Worm (Caenorhabditis elegans) whole organism, L1 larva: ENCODE measurements around the gene cpg-4.

Source experiments
- aha-1 ChIP-seq: fragments of 150-350 bp; optimal IDR thresholded peaks from 2 replicates; lab custom pipeline; 2014; ENCODE audit warnings: missing biosample characterization, missing genetic modification characterization
- blmp-1 ChIP-seq: fragments of 150-350 bp; optimal IDR thresholded peaks from 2 replicates; lab custom pipeline; 2014; ENCODE audit warnings: missing biosample characterization, missing genetic modification characterization
- efl-1 ChIP-seq, 4 experiments: fragments of 150-350 bp; optimal IDR thresholded peaks in 3 of 4; peaks in 1 of 4; 1 replicate in 1 of 4; 2 replicates in 3 of 4; lab custom pipeline; 2014; ENCODE audit warnings: missing biosample characterization in 2 of 4, missing genetic modification characterization in 2 of 4, missing genetic modification reagents in 2 of 4
- isw-1 ChIP-seq: fragments of 200-800 bp; sonication (Bioruptor generic); IDR thresholded peaks from 2 replicates; pipeline ENCODE4 v1.3.6; 2022; ENCODE audit warnings: missing genetic modification characterization, missing compliant biosample characterization
- lin-15B ChIP-seq: fragments of 150-350 bp; sonication (generic microtip); optimal IDR thresholded peaks from 3 replicates; lab custom pipeline; 2014; ENCODE audit warnings: missing biosample characterization, missing genetic modification characterization
- nhr-237 ChIP-seq: fragments of 150-350 bp; optimal IDR thresholded peaks from 2 replicates; lab custom pipeline; 2014; ENCODE audit warnings: missing biosample characterization, missing genetic modification characterization
- nhr-76 ChIP-seq: sonication (generic microtip); optimal IDR thresholded peaks from 2 replicates; lab custom pipeline; 2017; ENCODE audit warnings: missing biosample characterization, missing genetic modification characterization
- snpc-4 ChIP-seq: fragments of 150-350 bp; optimal IDR thresholded peaks from 2 replicates; lab custom pipeline; 2014; ENCODE audit warnings: missing biosample characterization, missing genetic modification characterization
- unc-62 ChIP-seq: fragments of 150-350 bp; optimal IDR thresholded peaks from 2 replicates; lab custom pipeline; 2014; ENCODE audit warnings: missing biosample characterization, missing genetic modification reagents, missing genetic modification characterization
- zag-1 ChIP-seq: fragments of 150-350 bp; optimal IDR thresholded peaks from 2 replicates; lab custom pipeline; 2014; ENCODE audit warnings: missing biosample characterization, missing genetic modification characterization
- zip-4 ChIP-seq: fragments of 200-800 bp; sonication (Bioruptor generic); optimal IDR thresholded peaks from 2 replicates; lab custom pipeline; 2018; ENCODE audit warnings: mild to moderate bottlenecking, missing genetic modification characterization, moderate library complexity, missing compliant biosample characterization
- ztf-4 ChIP-seq: fragments of 150-350 bp; optimal IDR thresholded peaks from 2 replicates; lab custom pipeline; 2014; ENCODE audit warnings: missing biosample characterization, missing genetic modification characterization

DNA sequence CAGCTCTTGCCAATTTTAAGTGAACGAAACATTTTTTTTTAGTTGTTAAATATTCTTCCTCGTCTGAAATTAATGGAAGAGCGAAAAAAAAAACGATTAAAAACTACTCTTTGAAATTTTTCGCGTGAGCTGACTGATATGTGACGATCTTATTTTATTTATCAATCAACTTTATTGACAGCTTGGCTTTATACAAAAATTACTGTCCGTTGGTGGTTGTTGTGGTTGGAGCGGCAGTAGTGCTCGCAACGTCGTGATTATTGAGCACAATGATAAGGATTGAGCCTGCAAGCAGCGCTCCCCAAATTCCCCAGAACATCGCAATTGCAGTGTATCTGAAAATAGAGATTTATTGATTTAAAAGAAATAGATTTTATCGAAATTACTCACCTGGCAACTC, 48.2 kb downstream of the cpg-4 start:
- TF ChIP-seq unc-62 (GFP tag; lab: Kevin White, UChicago) (no peak), efl-1 (optimal IDR thresholded peaks at IDR 0.05; lab: Kevin White, UChicago) (no peak), efl-1 (GFP tag; optimal IDR thresholded peaks at IDR 0.05 in 1 of 2; lab: Kevin White, UChicago) (no peak), isw-1 (GFP tag; lab: Robert Waterston, UW) (no peak), nhr-237 (tag; lab: Kevin White, UChicago) (no peak), ztf-4 (tag; lab: Kevin White, UChicago) (no peak), snpc-4 (tag; lab: Kevin White, UChicago) (no peak), nhr-76 (tag; lab: Kevin White, UChicago) (no peak), blmp-1 (tag; lab: Kevin White, UChicago) (no peak), aha-1 (no peak), zag-1 (no peak), zip-4 (GFP tag; lab: Kevin White, UChicago) (no peak), lin-15B (tag; lab: Kevin White, UChicago) (no peak)
